Worm (Caenorhabditis elegans): ENCODE results near the gene F47B7.3.
A peak's percentile ranks its signal among the peaks of the same experiment; 100 is the strongest.

F47B7.3 gene

DNA sequence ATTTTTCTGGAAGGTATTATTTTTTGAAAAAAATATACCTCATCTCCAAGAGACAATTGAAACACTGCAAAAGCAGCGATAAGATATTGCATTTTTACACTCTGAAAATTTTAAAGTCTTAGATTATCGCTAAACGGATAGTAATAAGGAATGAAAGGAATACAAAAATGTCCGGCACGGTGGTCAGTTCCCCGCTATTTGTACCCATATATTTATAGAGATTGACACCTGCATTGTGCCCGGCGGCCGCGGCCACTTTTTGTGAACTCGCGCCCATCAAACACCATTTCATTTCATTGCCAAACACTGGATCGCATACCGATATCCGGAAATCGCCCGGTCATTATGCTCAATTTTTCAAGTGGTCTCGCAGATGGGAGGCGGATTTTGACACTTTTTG, 28.5 kb upstream of the F47B7.3 start, which contains the start of gene idpp-5:
idpp-5 (minus strand) TSS at position 101 of the 400 bp plus-strand sequence.
- TF ChIP-seq ceh-9 (tag; optimal IDR thresholded peaks at IDR 0.05), result no peak
- TF ChIP-seq ama-1 (optimal IDR thresholded peaks at IDR 0.05), result no peak
- TF ChIP-seq R02D3.7 (tag; optimal IDR thresholded peaks at IDR 0.05), result no peak
- TF ChIP-seq elt-2 (tag; optimal IDR thresholded peaks at IDR 0.05), result no peak
- TF ChIP-seq hmg-11 (tag; optimal IDR thresholded peaks at IDR 0.05), result no peak
- no peak for TF ChIP-seq nhr-25 (tag; optimal IDR thresholded peaks at IDR 0.05)
- no peak for TF ChIP-seq nhr-237 (tag; optimal IDR thresholded peaks at IDR 0.05)
- no peak for TF ChIP-seq elt-3 (tag; optimal IDR thresholded peaks at IDR 0.05)
- no peak for TF ChIP-seq nhr-77 (tag; optimal IDR thresholded peaks at IDR 0.05)
- TF ChIP-seq nhr-43 (tag; optimal IDR thresholded peaks at IDR 0.05; ENCODE audit: poor library complexity, severe bottlenecking), result no peak

DNA sequence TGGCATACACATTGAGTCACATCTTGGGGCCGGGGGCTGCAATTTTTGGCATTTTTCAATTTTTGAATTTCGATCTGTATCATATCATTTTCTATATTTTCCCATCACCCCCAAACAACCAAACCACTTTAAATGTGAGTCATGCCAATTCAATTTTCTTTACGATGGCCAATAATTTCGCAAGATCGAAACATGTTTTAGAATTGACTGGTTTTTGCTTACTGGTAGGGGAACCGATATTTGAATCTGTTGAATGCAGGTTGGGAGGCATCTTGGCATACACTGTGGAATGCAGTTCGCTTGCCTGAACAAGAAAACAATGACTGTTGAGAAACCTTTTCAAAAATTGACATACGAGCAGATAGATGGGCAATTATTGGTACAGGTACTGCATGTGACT, 26.9 kb upstream of the F47B7.3 start:
- TF ChIP-seq ZK546.5 (tag; optimal IDR thresholded peaks at IDR 0.05) (no peak), tbx-2 (tag; optimal IDR thresholded peaks at IDR 0.05) (no peak), ztf-11 (tag; optimal IDR thresholded peaks at IDR 0.05) (no peak), nhr-11 (tag; optimal IDR thresholded peaks at IDR 0.05) (no peak), nhr-28 (tag; optimal IDR thresholded peaks at IDR 0.05) (no peak), nhr-76 (tag; optimal IDR thresholded peaks at IDR 0.05) (no peak), lin-39 (tag; optimal IDR thresholded peaks at IDR 0.05) (no peak), ceh-28 (tag; optimal IDR thresholded peaks at IDR 0.05) (no peak), elt-2 (tag; optimal IDR thresholded peaks at IDR 0.05) (no peak), unc-39 (tag; optimal IDR thresholded peaks at IDR 0.05) (no peak), lin-15B (tag; optimal IDR thresholded peaks at IDR 0.05) (no peak), daf-12 (tag; optimal IDR thresholded peaks at IDR 0.05) (no peak), jun-1 (tag; optimal IDR thresholded peaks at IDR 0.05) (no peak), ama-1 (optimal IDR thresholded peaks at IDR 0.05) (no peak), snpc-4 (tag; optimal IDR thresholded peaks at IDR 0.05) (no peak)

DNA sequence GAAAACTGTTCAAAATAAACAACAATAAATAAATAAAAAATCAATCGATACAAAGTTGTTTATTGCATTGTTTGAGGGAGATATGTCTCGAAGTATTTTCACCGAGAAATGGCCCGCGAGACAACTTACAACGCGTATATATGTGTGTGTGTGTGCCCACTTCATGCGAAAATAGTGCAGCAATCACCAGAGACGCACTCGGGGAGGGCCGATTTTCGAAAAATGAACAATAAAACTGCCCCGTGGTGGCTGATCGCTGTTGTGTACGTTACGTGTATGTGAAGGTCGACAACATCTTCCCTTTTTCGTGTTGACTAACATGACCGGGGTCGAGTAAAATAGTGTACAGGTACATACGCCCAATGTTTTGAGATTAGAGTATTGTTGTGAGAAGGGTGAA, 24.3 kb upstream of the F47B7.3 start:
- no peak for TF ChIP-seq snpc-4 (tag; optimal IDR thresholded peaks at IDR 0.05)
- peak; percentile 7 for TF ChIP-seq jun-1 (tag; optimal IDR thresholded peaks at IDR 0.05)
- TF ChIP-seq pha-4 (tag; optimal IDR thresholded peaks at IDR 0.05), result peak; percentile 86
- no peak for TF ChIP-seq nhr-76 (tag; optimal IDR thresholded peaks at IDR 0.05)
- peak; percentile 62 for TF ChIP-seq nhr-43 (tag; optimal IDR thresholded peaks at IDR 0.05; ENCODE audit: poor library complexity, severe bottlenecking)
- TF ChIP-seq mml-1 (tag; optimal IDR thresholded peaks at IDR 0.05), result no peak
- no peak for TF ChIP-seq nhr-12 (tag; optimal IDR thresholded peaks at IDR 0.05)
- no peak for TF ChIP-seq elt-2 (tag; optimal IDR thresholded peaks at IDR 0.05)
- no peak for TF ChIP-seq nhr-67 (tag; optimal IDR thresholded peaks at IDR 0.05)
- TF ChIP-seq ztf-4 (tag; optimal IDR thresholded peaks at IDR 0.05), result no peak
- TF ChIP-seq fkh-2 (tag; optimal IDR thresholded peaks at IDR 0.05), result no peak
- no peak for TF ChIP-seq aly-2 (tag; optimal IDR thresholded peaks at IDR 0.05)
- TF ChIP-seq elt-1 (tag; optimal IDR thresholded peaks at IDR 0.05), result no peak
- no peak for TF ChIP-seq mdl-1 (tag; optimal IDR thresholded peaks at IDR 0.05)
- TF ChIP-seq eor-1 (tag; optimal IDR thresholded peaks at IDR 0.05), result no peak
- TF ChIP-seq ama-1 (optimal IDR thresholded peaks at IDR 0.05), result peak; percentile 85
- TF ChIP-seq egl-5 (tag; optimal IDR thresholded peaks at IDR 0.05), result peak; percentile 63
- no peak for TF ChIP-seq hmg-11 (tag; optimal IDR thresholded peaks at IDR 0.05)
- no peak for TF ChIP-seq ztf-11 (tag; optimal IDR thresholded peaks at IDR 0.05)
- no peak for TF ChIP-seq skn-1 (tag; optimal IDR thresholded peaks at IDR 0.05)
- no peak for TF ChIP-seq daf-12 (tag; optimal IDR thresholded peaks at IDR 0.05)
- TF ChIP-seq ceh-82 (tag; optimal IDR thresholded peaks at IDR 0.05), result no peak
- TF ChIP-seq egl-27 (tag; optimal IDR thresholded peaks at IDR 0.05), result no peak
- no peak for TF ChIP-seq R02D3.7 (tag; optimal IDR thresholded peaks at IDR 0.05)
- TF ChIP-seq lin-15B (tag; optimal IDR thresholded peaks at IDR 0.05), result no peak
- no peak for TF ChIP-seq pqm-1 (tag; optimal IDR thresholded peaks at IDR 0.05)
- TF ChIP-seq nhr-237 (tag; optimal IDR thresholded peaks at IDR 0.05), result no peak
- TF ChIP-seq lsy-12 (tag; optimal IDR thresholded peaks at IDR 0.05), result peak; percentile 21
- TF ChIP-seq nfya-1 (tag; optimal IDR thresholded peaks at IDR 0.05; ENCODE audit: insufficient read depth), result peak; percentile 9
- TF ChIP-seq unc-62 (GFP tag; optimal IDR thresholded peaks at IDR 0.05), result no peak
- no peak for TF ChIP-seq nhr-11 (tag; optimal IDR thresholded peaks at IDR 0.05)
- TF ChIP-seq elt-3 (tag; optimal IDR thresholded peaks at IDR 0.05), result no peak
- TF ChIP-seq nhr-23 (tag; optimal IDR thresholded peaks at IDR 0.05), result peak; percentile 54
- TF ChIP-seq ceh-28 (tag; optimal IDR thresholded peaks at IDR 0.05), result peak; percentile 55
- no peak for TF ChIP-seq unc-39 (tag; optimal IDR thresholded peaks at IDR 0.05)
- no peak for TF ChIP-seq ceh-16 (tag; optimal IDR thresholded peaks at IDR 0.05)
- no peak for TF ChIP-seq ceh-9 (tag; optimal IDR thresholded peaks at IDR 0.05)
- peak; percentile 34 for TF ChIP-seq lin-39 (tag; optimal IDR thresholded peaks at IDR 0.05)
- TF ChIP-seq tbx-2 (tag; optimal IDR thresholded peaks at IDR 0.05), result no peak
- TF ChIP-seq ZK546.5 (tag; optimal IDR thresholded peaks at IDR 0.05), result no peak
- no peak for TF ChIP-seq nhr-28 (tag; optimal IDR thresholded peaks at IDR 0.05)
- TF ChIP-seq fos-1 (tag; optimal IDR thresholded peaks at IDR 0.05), result no peak
- no peak for TF ChIP-seq nhr-77 (tag; optimal IDR thresholded peaks at IDR 0.05)
- TF ChIP-seq fkh-10 (GFP tag; optimal IDR thresholded peaks at IDR 0.05), result no peak
- TF ChIP-seq zag-1 (tag; optimal IDR thresholded peaks at IDR 0.05), result no peak
- TF ChIP-seq nhr-25 (tag; optimal IDR thresholded peaks at IDR 0.05), result peak; percentile 97
- TF ChIP-seq sea-2 (GFP tag; optimal IDR thresholded peaks at IDR 0.05), result no peak

All from whole organism, L3 larva.